Fruit fly (Drosophila melanogaster) whole organism, embryonic: ENCODE results near the gene CG13810.

Source experiments
- Antp ChIP-seq: fragments of 200-800 bp; sonication (Bioruptor generic); optimal IDR thresholded peaks from 3 replicates; lab custom pipeline; 2016; ENCODE audit warnings: missing biosample characterization, missing genetic modification characterization
- Asciz ChIP-seq: fragments of 200-800 bp; sonication (Bioruptor generic); optimal IDR thresholded peaks from 2 replicates; lab custom pipeline; 2017; ENCODE audit warnings: missing biosample characterization, mild to moderate bottlenecking, missing genetic modification characterization, missing genetic modification reagents
- Bdp1 ChIP-seq: fragments of 200-800 bp; sonication (Bioruptor generic); optimal IDR thresholded peaks from 3 replicates; lab custom pipeline; 2016; ENCODE audit warnings: missing biosample characterization, missing genetic modification characterization
- Blimp-1 ChIP-seq: fragments of 200-800 bp; sonication (Bioruptor generic); optimal IDR thresholded peaks from 3 replicates; lab custom pipeline; 2018; ENCODE audit warnings: missing biosample characterization, missing genetic modification characterization, mild to moderate bottlenecking, moderate library complexity, missing genetic modification reagents
- CG10274 ChIP-seq: fragments of 200-800 bp; sonication (Bioruptor generic); optimal IDR thresholded peaks from 3 replicates; lab custom pipeline; 2017; ENCODE audit warnings: missing biosample characterization, mild to moderate bottlenecking, missing genetic modification characterization
- CG11093 ChIP-seq: fragments of 200-800 bp; sonication (Bioruptor generic); IDR thresholded peaks from 3 replicates; pipeline ENCODE4 v1.3.6; 2022; ENCODE audit warnings: missing biosample characterization, missing genetic modification characterization
- CG11504 ChIP-seq: fragments of 200-800 bp; sonication (Bioruptor generic); optimal IDR thresholded peaks from 3 replicates; lab custom pipeline; 2019; ENCODE audit warnings: missing biosample characterization, mild to moderate bottlenecking, missing genetic modification characterization, moderate library complexity
- CG12236 ChIP-seq: fragments of 200-800 bp; sonication (Bioruptor generic); optimal IDR thresholded peaks from 2 replicates; lab custom pipeline; 2016; ENCODE audit warnings: missing biosample characterization, missing genetic modification characterization
- CG14014 ChIP-seq: fragments of 200-800 bp; sonication (Bioruptor generic); IDR thresholded peaks from 2 replicates; pipeline ENCODE4 v1.3.6; 2022; ENCODE audit warnings: missing biosample characterization, missing genetic modification characterization
- CG16813 ChIP-seq: fragments of 200-800 bp; sonication (Bioruptor generic); IDR thresholded peaks from 3 replicates; pipeline ENCODE4 v1.3.6; 2022; ENCODE audit warnings: missing biosample characterization, missing genetic modification characterization; ENCODE audit not compliant: partially characterized antibody
- CG16815 ChIP-seq: fragments of 200-800 bp; sonication (Bioruptor generic); optimal IDR thresholded peaks from 3 replicates; lab custom pipeline; 2017; ENCODE audit warnings: missing biosample characterization, mild to moderate bottlenecking, missing genetic modification characterization
- CG17186 ChIP-seq: fragments of 200-800 bp; sonication (Bioruptor generic); optimal IDR thresholded peaks from 3 replicates; lab custom pipeline; 2017; ENCODE audit warnings: missing biosample characterization, missing genetic modification reagents, missing genetic modification characterization
- CG2120 ChIP-seq: fragments of 200-800 bp; sonication (Bioruptor generic); optimal IDR thresholded peaks from 3 replicates; lab custom pipeline; 2016; ENCODE audit warnings: missing biosample characterization, missing genetic modification characterization
- CG30403 ChIP-seq: fragments of 200-800 bp; sonication (Bioruptor generic); optimal IDR thresholded peaks from 3 replicates; lab custom pipeline; 2016; ENCODE audit warnings: missing biosample characterization, missing genetic modification characterization
- CG31388 ChIP-seq: fragments of 200-800 bp; sonication (Bioruptor generic); optimal IDR thresholded peaks from 2 replicates; lab custom pipeline; 2016; ENCODE audit warnings: missing biosample characterization, missing genetic modification characterization
- CG31441 ChIP-seq: fragments of 200-800 bp; sonication (Bioruptor generic); IDR thresholded peaks from 2 replicates; pipeline ENCODE4 v1.3.6; 2022; ENCODE audit warnings: missing biosample characterization, missing genetic modification characterization
- CG32532 ChIP-seq: fragments of 200-800 bp; sonication (Bioruptor generic); IDR thresholded peaks from 2 replicates; pipeline ENCODE4 v1.3.6; 2022; ENCODE audit warnings: missing biosample characterization, missing genetic modification characterization
- CG3838 ChIP-seq: fragments of 200-800 bp; sonication (Bioruptor generic); optimal IDR thresholded peaks from 3 replicates; lab custom pipeline; 2016; ENCODE audit warnings: missing biosample characterization, missing genetic modification characterization
- CG43689 ChIP-seq: fragments of 200-800 bp; sonication (Bioruptor generic); IDR thresholded peaks from 2 replicates; pipeline ENCODE4 v1.3.6; 2022; ENCODE audit warnings: missing biosample characterization, missing genetic modification characterization
- CG7556 ChIP-seq: fragments of 200-800 bp; sonication (Bioruptor generic); optimal IDR thresholded peaks from 2 replicates; lab custom pipeline; 2017; ENCODE audit warnings: missing biosample characterization, mild to moderate bottlenecking, missing genetic modification characterization
- CG7987 ChIP-seq: fragments of 200-800 bp; sonication (Bioruptor generic); optimal IDR thresholded peaks from 2 replicates; lab custom pipeline; 2018; ENCODE audit warnings: missing biosample characterization, mild to moderate bottlenecking, missing genetic modification characterization, moderate library complexity
- CG9876 ChIP-seq: fragments of 200-800 bp; sonication (Bioruptor generic); optimal IDR thresholded peaks from 2 replicates; lab custom pipeline; 2016; ENCODE audit warnings: missing biosample characterization, missing genetic modification characterization
- E2f2 ChIP-seq: fragments of 200-800 bp; sonication (Bioruptor generic); IDR thresholded peaks from 2 replicates; pipeline ENCODE4 v1.3.6; 2022; ENCODE audit warnings: missing biosample characterization, missing genetic modification characterization
- HmgZ ChIP-seq: fragments of 200-800 bp; sonication (Bioruptor generic); optimal IDR thresholded peaks from 2 replicates; lab custom pipeline; 2018; ENCODE audit warnings: missing biosample characterization, mild to moderate bottlenecking, missing genetic modification characterization
- Hsf ChIP-seq: fragments of 200-800 bp; sonication (Bioruptor generic); optimal IDR thresholded peaks from 3 replicates; lab custom pipeline; 2016; ENCODE audit warnings: missing biosample characterization, missing genetic modification characterization
- Jarid2 ChIP-seq: fragments of 200-800 bp; sonication (Bioruptor generic); optimal IDR thresholded peaks from 3 replicates; lab custom pipeline; 2017; ENCODE audit warnings: mild to moderate bottlenecking, missing biosample characterization, missing genetic modification reagents, missing genetic modification characterization
- MBD-R2 ChIP-seq: fragments of 200-800 bp; sonication (Bioruptor generic); IDR thresholded peaks from 2 replicates; pipeline ENCODE4 v1.3.6; 2022; ENCODE audit warnings: missing biosample characterization, missing genetic modification characterization
- Nf-YA ChIP-seq: fragments of 200-800 bp; sonication (Bioruptor generic); IDR thresholded peaks from 2 replicates; pipeline ENCODE4 v1.3.6; 2022; ENCODE audit warnings: missing biosample characterization, missing genetic modification characterization
- PHDP ChIP-seq: fragments of 200-800 bp; sonication (Bioruptor generic); optimal IDR thresholded peaks from 3 replicates; lab custom pipeline; 2018; ENCODE audit warnings: missing biosample characterization, mild to moderate bottlenecking, missing genetic modification characterization, moderate library complexity
- Xbp1 ChIP-seq: fragments of 200-800 bp; sonication (Bioruptor generic); optimal IDR thresholded peaks from 3 replicates; lab custom pipeline; 2016; ENCODE audit warnings: missing biosample characterization, mild to moderate bottlenecking, missing genetic modification characterization
- ash1 ChIP-seq: fragments of 200-800 bp; sonication (Bioruptor generic); optimal IDR thresholded peaks from 2 replicates; lab custom pipeline; 2018; ENCODE audit warnings: missing biosample characterization, mild to moderate bottlenecking, missing genetic modification characterization
- bowl ChIP-seq: fragments of 200-800 bp; sonication (Bioruptor generic); IDR thresholded peaks from 2 replicates; pipeline ENCODE4 v1.3.6; 2022; ENCODE audit warnings: missing biosample characterization, missing genetic modification characterization
- cato ChIP-seq: fragments of 200-800 bp; sonication (Bioruptor generic); optimal IDR thresholded peaks from 2 replicates; lab custom pipeline; 2016; ENCODE audit warnings: missing biosample characterization, missing genetic modification characterization, borderline replicate concordance
- caup ChIP-seq: fragments of 200-800 bp; sonication (Bioruptor generic); optimal IDR thresholded peaks from 3 replicates; lab custom pipeline; 2017; ENCODE audit warnings: missing biosample characterization, mild to moderate bottlenecking, missing genetic modification characterization, moderate library complexity; ENCODE audit not compliant: severe bottlenecking
- chif ChIP-seq, 2 experiments: fragments of 200-800 bp; sonication (Bioruptor generic); optimal IDR thresholded peaks; 3 replicates each; lab custom pipeline; 2016; ENCODE audit warnings: missing biosample characterization in 2 of 2, missing genetic modification characterization in 2 of 2
- eve ChIP-seq, 2 experiments: fragments of >200 bp; optimal IDR thresholded peaks; 2 replicates each; lab custom pipeline; 2017; ENCODE audit warnings: missing biosample characterization in 2 of 2, missing genetic modification characterization in 2 of 2
- hkb ChIP-seq, 2 experiments: fragments of 200-800 bp in 1 of 2; fragments of >200 bp in 1 of 2; sonication (Bioruptor generic) in 1 of 2; IDR thresholded peaks in 1 of 2; optimal IDR thresholded peaks in 1 of 2; 2 replicates each; pipeline versions ENCODE4 v1.3.6 to Lab custom; 2017 to 2022; ENCODE audit warnings: missing biosample characterization in 1 of 2, missing genetic modification characterization in 1 of 2
- lilli ChIP-seq: fragments of 200-800 bp; sonication (Bioruptor generic); optimal IDR thresholded peaks from 3 replicates; lab custom pipeline; 2016; ENCODE audit warnings: missing biosample characterization, missing genetic modification characterization
- p53 ChIP-seq: fragments of 200-800 bp; sonication (Bioruptor generic); optimal IDR thresholded peaks from 2 replicates; lab custom pipeline; 2016; ENCODE audit warnings: missing biosample characterization, missing genetic modification characterization
- pho ChIP-seq: fragments of 200-800 bp; sonication (Bioruptor generic); optimal IDR thresholded peaks from 2 replicates; lab custom pipeline; 2016; ENCODE audit warnings: missing biosample characterization, missing genetic modification characterization
- pnt ChIP-seq: fragments of 200-800 bp; sonication (Bioruptor generic); optimal IDR thresholded peaks from 3 replicates; lab custom pipeline; 2016; ENCODE audit warnings: missing biosample characterization, missing genetic modification characterization
- ranshi ChIP-seq: fragments of 200-800 bp; sonication (Bioruptor generic); IDR thresholded peaks from 2 replicates; pipeline ENCODE4 v1.3.6; 2022; ENCODE audit warnings: missing biosample characterization, missing genetic modification characterization
- run ChIP-seq: fragments of 200-800 bp; sonication (Bioruptor generic); optimal IDR thresholded peaks from 3 replicates; lab custom pipeline; 2018; ENCODE audit warnings: missing biosample characterization, mild to moderate bottlenecking, missing genetic modification characterization
- sc ChIP-seq, 3 experiments: fragments of >200 bp in 2 of 3; fragments of 200-800 bp in 1 of 3; sonication (Bioruptor generic) in 1 of 3; optimal IDR thresholded peaks; 2 replicates in 2 of 3; 3 replicates in 1 of 3; lab custom pipeline; 2017; ENCODE audit warnings: mild to moderate bottlenecking in 1 of 3, missing biosample characterization in 1 of 3, missing genetic modification characterization in 1 of 3, missing genetic modification reagents in 1 of 3
- sd ChIP-seq: fragments of 200-800 bp; sonication (Bioruptor generic); optimal IDR thresholded peaks from 3 replicates; lab custom pipeline; 2018; ENCODE audit warnings: missing biosample characterization, mild to moderate bottlenecking, missing genetic modification characterization, moderate library complexity
- sens-2 ChIP-seq: fragments of 200-800 bp; sonication (Bioruptor generic); IDR thresholded peaks from 2 replicates; pipeline ENCODE4 v1.3.6; 2022; ENCODE audit warnings: missing biosample characterization, missing genetic modification characterization
- slou ChIP-seq: fragments of 200-800 bp; sonication (Bioruptor generic); optimal IDR thresholded peaks from 3 replicates; lab custom pipeline; 2016; ENCODE audit warnings: missing biosample characterization, missing genetic modification characterization
- sqz ChIP-seq: fragments of 200-800 bp; sonication (Bioruptor generic); optimal IDR thresholded peaks from 3 replicates; lab custom pipeline; 2018; ENCODE audit warnings: missing biosample characterization, mild to moderate bottlenecking, missing genetic modification characterization
- tap ChIP-seq: fragments of 200-800 bp; optimal IDR thresholded peaks from 3 replicates; lab custom pipeline; 2019; ENCODE audit warnings: missing biosample characterization, mild to moderate bottlenecking, missing genetic modification characterization, moderate library complexity
- z ChIP-seq: fragments of 200-800 bp; sonication (Bioruptor generic); IDR thresholded peaks from 3 replicates; pipeline ENCODE4 v1.3.6; 2022; ENCODE audit warnings: missing biosample characterization, missing genetic modification characterization
- zfh1 ChIP-seq: fragments of 200-800 bp; sonication (Bioruptor generic); IDR thresholded peaks from 3 replicates; pipeline ENCODE4 v1.3.6; 2022; ENCODE audit warnings: missing biosample characterization, missing genetic modification characterization

The CG13810 gene

dm6 chr3L:2152730-2153129 lies 33.0 kb upstream of the CG13810 start (continued):
- no peak for TF ChIP-seq Asciz (GFP tag; lab: Kevin White, UChicago)
- TF ChIP-seq run: no peak
- TF ChIP-seq Bdp1 (GFP tag; lab: Kevin White, UChicago): no peak
- TF ChIP-seq CG43689 (GFP tag; lab: Robert Waterston, UW): no peak
- TF ChIP-seq sqz (GFP tag; lab: Kevin White, UChicago): no peak
- no peak for TF ChIP-seq p53 (GFP tag; lab: Kevin White, UChicago)
- no peak for TF ChIP-seq Hsf (GFP tag; lab: Kevin White, UChicago)
- TF ChIP-seq Blimp-1 (GFP tag; lab: Kevin White, UChicago): peak; percentile 10
- TF ChIP-seq CG7556 (GFP tag; lab: Kevin White, UChicago): no peak
- TF ChIP-seq E2f2 (GFP tag; lab: Robert Waterston, UW): peak; percentile 10; the same call in 1 of the 2 replicates
- no peak for TF ChIP-seq CG31388 (GFP tag; lab: Kevin White, UChicago)
- no peak for TF ChIP-seq sens-2
- no peak for TF ChIP-seq ranshi (GFP tag; lab: Robert Waterston, UW)
- TF ChIP-seq Nf-YA (GFP tag; lab: Robert Waterston, UW): peak; percentile 13; the same call in 1 of the 2 replicates
- TF ChIP-seq CG12236 (GFP tag; lab: Kevin White, UChicago): no peak
- no peak for TF ChIP-seq CG9876 (GFP tag; lab: Kevin White, UChicago)
- no peak for TF ChIP-seq CG7987 (GFP tag; lab: Kevin White, UChicago)
- no peak for TF ChIP-seq pnt (GFP tag; lab: Kevin White, UChicago)
- TF ChIP-seq Antp: no peak
- TF ChIP-seq zfh1 (GFP tag; lab: Robert Waterston, UW): no peak
- TF ChIP-seq chif (GFP tag; optimal IDR thresholded peaks at IDR 0.05; lab: Kevin White, UChicago): no peak
- TF ChIP-seq PHDP (tag; lab: Kevin White, UChicago): no peak
- no peak for TF ChIP-seq CG31441 (GFP tag; lab: Robert Waterston, UW)
- no peak for TF ChIP-seq CG11093 (GFP tag; lab: Robert Waterston, UW)
- TF ChIP-seq CG32532 (GFP tag; lab: Robert Waterston, UW): peak; percentile 23; the same call in 1 of the 2 replicates
- TF ChIP-seq pho (GFP tag; lab: Kevin White, UChicago): no peak
- no peak for TF ChIP-seq caup (GFP tag; lab: Kevin White, UChicago)
- TF ChIP-seq slou (GFP tag; lab: Kevin White, UChicago): no peak
- TF ChIP-seq Jarid2 (GFP tag; lab: Kevin White, UChicago): no peak
- TF ChIP-seq bowl: no peak
- TF ChIP-seq tap (tag; lab: Kevin White, UChicago): no peak
- TF ChIP-seq hkb (optimal IDR thresholded peaks at IDR 0.05; lab: Kevin White, UChicago): no peak
- peak; percentile 39; the same call in 1 of the 2 replicates for TF ChIP-seq hkb (GFP tag; IDR thresholded peaks at IDR 0.05; lab: Robert Waterston, UW)
- no peak for TF ChIP-seq CG16815
- no peak for TF ChIP-seq CG17186
- TF ChIP-seq CG30403 (GFP tag; lab: Kevin White, UChicago): peak; percentile 2
- no peak for TF ChIP-seq CG10274 (GFP tag; lab: Kevin White, UChicago)
- TF ChIP-seq lilli (GFP tag; lab: Kevin White, UChicago): peak; percentile 22
- TF ChIP-seq CG16813 (GFP tag; lab: Robert Waterston, UW): no peak
- TF ChIP-seq Xbp1 (GFP tag; lab: Kevin White, UChicago): no peak
- TF ChIP-seq sd: no peak
- TF ChIP-seq ash1 (GFP tag; lab: Kevin White, UChicago): no peak
- no peak for TF ChIP-seq MBD-R2
- peak; percentile 56 for TF ChIP-seq CG2120
- TF ChIP-seq sc (optimal IDR thresholded peaks at IDR 0.05; lab: Kevin White, UChicago): no peak
- no peak for TF ChIP-seq sc (GFP tag; optimal IDR thresholded peaks at IDR 0.05; lab: Kevin White, UChicago)
- peak; percentile 69; the same call in 1 of the 3 replicates for TF ChIP-seq z (GFP tag; lab: Robert Waterston, UW)
- TF ChIP-seq cato (GFP tag; lab: Kevin White, UChicago): no peak
- no peak for TF ChIP-seq CG11504 (tag; lab: Kevin White, UChicago)
- no peak for TF ChIP-seq eve (GFP tag; optimal IDR thresholded peaks at IDR 0.05; lab: Kevin White, UChicago)
- no peak for TF ChIP-seq HmgZ
- TF ChIP-seq CG14014: no peak
- TF ChIP-seq CG3838 (GFP tag; lab: Kevin White, UChicago): no peak
